Worm (Caenorhabditis elegans) whole organism, L1 larva: Measurements from ENCODE around the gene ZK856.6.

Source experiments
- C04F5.9 ChIP-seq: sonication (generic microtip); optimal IDR thresholded peaks from 2 replicates; lab custom pipeline; 2016; ENCODE audit warnings: missing genetic modification characterization, missing compliant biosample characterization
- C16A3.4 ChIP-seq: fragments of 150-350 bp; optimal IDR thresholded peaks from 2 replicates; lab custom pipeline; 2014; ENCODE audit warnings: missing biosample characterization, missing genetic modification characterization
- C34B4.2 ChIP-seq: sonication (generic microtip); optimal IDR thresholded peaks from 2 replicates; lab custom pipeline; 2017; ENCODE audit warnings: mild to moderate bottlenecking, missing genetic modification characterization, missing compliant biosample characterization
- aha-1 ChIP-seq: fragments of 150-350 bp; optimal IDR thresholded peaks from 2 replicates; lab custom pipeline; 2014; ENCODE audit warnings: missing biosample characterization, missing genetic modification characterization
- alr-1 ChIP-seq: fragments of 200-800 bp; sonication (Bioruptor generic); optimal IDR thresholded peaks from 2 replicates; lab custom pipeline; 2018; ENCODE audit warnings: borderline replicate concordance, mild to moderate bottlenecking, missing genetic modification characterization, missing compliant biosample characterization
- ceh-82 ChIP-seq, 3 experiments: fragments of 150-350 bp in 1 of 3; sonication (generic microtip) in 2 of 3; optimal IDR thresholded peaks; 2 replicates each; lab custom pipeline; 2014 to 2017; ENCODE audit warnings: missing biosample characterization in 3 of 3, missing genetic modification characterization in 3 of 3
- ceh-88 ChIP-seq: fragments of 200-800 bp; sonication (Bioruptor generic); IDR thresholded peaks from 2 replicates; pipeline ENCODE4 v1.3.6; 2022; ENCODE audit warnings: missing genetic modification characterization, missing compliant biosample characterization
- ceh-90 ChIP-seq: sonication (generic microtip); optimal IDR thresholded peaks from 2 replicates; lab custom pipeline; 2016; ENCODE audit warnings: missing genetic modification characterization, missing compliant biosample characterization
- dpl-1 ChIP-seq, 3 experiments: fragments of 150-350 bp in 2 of 3; sonication (generic microtip) in 1 of 3; optimal IDR thresholded peaks; 2 replicates each; lab custom pipeline; 2014 to 2017; ENCODE audit warnings: missing biosample characterization in 3 of 3, missing genetic modification characterization in 3 of 3, missing genetic modification reagents in 3 of 3
- dsc-1 ChIP-seq: sonication (generic microtip); optimal IDR thresholded peaks from 2 replicates; lab custom pipeline; 2016; ENCODE audit warnings: mild to moderate bottlenecking, missing genetic modification characterization, missing compliant biosample characterization
- egl-13 ChIP-seq: sonication (generic microtip); optimal IDR thresholded peaks from 2 replicates; lab custom pipeline; 2016; ENCODE audit warnings: missing genotype, missing genetic modification reagents, missing genetic modification characterization, missing compliant biosample characterization
- elt-2 ChIP-seq: sonication (generic microtip); optimal IDR thresholded peaks from 2 replicates; lab custom pipeline; 2016; ENCODE audit warnings: missing genetic modification characterization, mild to moderate bottlenecking, inconsistent platforms, missing compliant biosample characterization, missing genetic modification reagents
- elt-3 ChIP-seq, 6 experiments: fragments of 150-350 bp in 1 of 6; sonication (generic microtip); optimal IDR thresholded peaks; 2 replicates each; lab custom pipeline; 2017 to 2018; ENCODE audit warnings: missing biosample characterization in 6 of 6, missing genetic modification characterization in 6 of 6, inconsistent platforms in 1 of 6
- fkh-4 ChIP-seq: sonication (generic microtip); optimal IDR thresholded peaks from 2 replicates; lab custom pipeline; 2016; ENCODE audit warnings: missing compliant biosample characterization, missing genetic modification characterization, borderline replicate concordance
- hlh-4 ChIP-seq: sonication (generic microtip); optimal IDR thresholded peaks from 2 replicates; lab custom pipeline; 2016; ENCODE audit warnings: mild to moderate bottlenecking, missing genetic modification characterization, missing compliant biosample characterization
- hpl-2 ChIP-seq: fragments of 150-350 bp; optimal IDR thresholded peaks from 2 replicates; lab custom pipeline; 2014; ENCODE audit warnings: missing biosample characterization, missing genetic modification reagents, missing genetic modification characterization
- irx-1 ChIP-seq: sonication (generic microtip); optimal IDR thresholded peaks from 2 replicates; lab custom pipeline; 2016; ENCODE audit warnings: missing genetic modification characterization, missing compliant biosample characterization
- isw-1 ChIP-seq: fragments of 200-800 bp; sonication (Bioruptor generic); IDR thresholded peaks from 2 replicates; pipeline ENCODE4 v1.3.6; 2022; ENCODE audit warnings: missing genetic modification characterization, missing compliant biosample characterization
- jun-1 ChIP-seq: fragments of 150-350 bp; optimal IDR thresholded peaks from 2 replicates; lab custom pipeline; 2014; ENCODE audit warnings: missing biosample characterization, missing genetic modification reagents, missing genetic modification characterization
- lin-13 ChIP-seq: fragments of 150-350 bp; optimal IDR thresholded peaks from 2 replicates; lab custom pipeline; 2014; ENCODE audit warnings: missing biosample characterization, missing genetic modification reagents, missing genetic modification characterization
- lin-14 ChIP-seq: fragments of 200-800 bp; sonication (Bioruptor generic); optimal IDR thresholded peaks from 2 replicates; lab custom pipeline; 2018; ENCODE audit warnings: mild to moderate bottlenecking, missing genetic modification characterization, moderate library complexity, missing compliant biosample characterization
- lin-15B ChIP-seq: fragments of 150-350 bp; sonication (generic microtip); optimal IDR thresholded peaks from 3 replicates; lab custom pipeline; 2014; ENCODE audit warnings: missing biosample characterization, missing genetic modification characterization
- lin-35 ChIP-seq, 2 experiments: fragments of 150-350 bp; optimal IDR thresholded peaks; 2 replicates each; lab custom pipeline; 2014; ENCODE audit warnings: missing biosample characterization in 2 of 2, missing genetic modification characterization in 2 of 2, missing genetic modification reagents in 2 of 2
- lir-3 ChIP-seq: sonication (generic microtip); optimal IDR thresholded peaks from 2 replicates; lab custom pipeline; 2016; ENCODE audit warnings: mild to moderate bottlenecking, missing genetic modification characterization, moderate library complexity, missing compliant biosample characterization; ENCODE audit not compliant: poor library complexity
- mab-9 ChIP-seq: fragments of 200-800 bp; sonication (Bioruptor generic); IDR thresholded peaks from 2 replicates; pipeline ENCODE4 v1.3.6; 2022; ENCODE audit warnings: missing genetic modification reagents, missing genetic modification characterization, missing compliant biosample characterization
- mef-2 ChIP-seq: fragments of 150-350 bp; optimal IDR thresholded peaks from 2 replicates; lab custom pipeline; 2014; ENCODE audit warnings: missing biosample characterization, missing genetic modification characterization
- mep-1 ChIP-seq: fragments of 150-350 bp; optimal IDR thresholded peaks from 2 replicates; lab custom pipeline; 2014; ENCODE audit warnings: missing biosample characterization, missing genetic modification characterization
- nhr-11 ChIP-seq: fragments of 150-350 bp; optimal IDR thresholded peaks from 2 replicates; lab custom pipeline; 2014; ENCODE audit warnings: missing biosample characterization, missing genetic modification characterization
- nhr-12 ChIP-seq: sonication (generic microtip); optimal IDR thresholded peaks from 2 replicates; lab custom pipeline; 2017; ENCODE audit warnings: missing biosample characterization, missing genetic modification characterization
- nhr-19 ChIP-seq: fragments of 200-800 bp; sonication (Bioruptor generic); conservative IDR thresholded peaks from 2 replicates; pipeline ENCODE4 v1.3.6; 2022; ENCODE audit warnings: missing genetic modification characterization, missing compliant biosample characterization
- nhr-20 ChIP-seq: sonication (generic microtip); optimal IDR thresholded peaks from 2 replicates; lab custom pipeline; 2016; ENCODE audit warnings: mild to moderate bottlenecking, missing genetic modification characterization, missing compliant biosample characterization
- nhr-237 ChIP-seq: fragments of 150-350 bp; optimal IDR thresholded peaks from 2 replicates; lab custom pipeline; 2014; ENCODE audit warnings: missing biosample characterization, missing genetic modification characterization
- nhr-47 ChIP-seq: sonication (generic microtip); optimal IDR thresholded peaks from 2 replicates; lab custom pipeline; 2016; ENCODE audit warnings: mild to moderate bottlenecking, missing genetic modification characterization, moderate library complexity, missing compliant biosample characterization
- nhr-71 ChIP-seq: sonication (generic microtip); optimal IDR thresholded peaks from 2 replicates; lab custom pipeline; 2016; ENCODE audit warnings: mild to moderate bottlenecking, missing genetic modification characterization, moderate library complexity, missing compliant biosample characterization
- nhr-76 ChIP-seq: sonication (generic microtip); optimal IDR thresholded peaks from 2 replicates; lab custom pipeline; 2017; ENCODE audit warnings: missing biosample characterization, missing genetic modification characterization
- pax-3 ChIP-seq: fragments of 200-800 bp; sonication (Bioruptor generic); optimal IDR thresholded peaks from 2 replicates; lab custom pipeline; 2018; ENCODE audit warnings: mild to moderate bottlenecking, missing genetic modification characterization, moderate library complexity, missing compliant biosample characterization
- snu-23 ChIP-seq: sonication (generic microtip); optimal IDR thresholded peaks from 2 replicates; lab custom pipeline; 2016; ENCODE audit warnings: missing genetic modification characterization, missing compliant biosample characterization
- sox-4 ChIP-seq: sonication (generic microtip); optimal IDR thresholded peaks from 2 replicates; lab custom pipeline; 2016; ENCODE audit warnings: missing genetic modification characterization, missing compliant biosample characterization
- sptf-1 ChIP-seq: fragments of 150-350 bp; optimal IDR thresholded peaks from 2 replicates; lab custom pipeline; 2014; ENCODE audit warnings: missing biosample characterization, missing genetic modification characterization
- swsn-7 ChIP-seq: sonication (generic microtip); optimal IDR thresholded peaks from 2 replicates; lab custom pipeline; 2016; ENCODE audit warnings: missing genetic modification characterization, missing compliant biosample characterization
- tbx-2 ChIP-seq: sonication (generic microtip); optimal IDR thresholded peaks from 2 replicates; lab custom pipeline; 2016; ENCODE audit warnings: missing genetic modification characterization, missing compliant biosample characterization
- tlp-1 ChIP-seq: fragments of 150-350 bp; optimal IDR thresholded peaks from 2 replicates; lab custom pipeline; 2014; ENCODE audit warnings: missing biosample characterization, missing genetic modification characterization
- unc-30 ChIP-seq: sonication (generic microtip); optimal IDR thresholded peaks from 2 replicates; lab custom pipeline; 2017; ENCODE audit warnings: missing biosample characterization, missing genetic modification characterization
- unc-86 ChIP-seq: sonication (generic microtip); optimal IDR thresholded peaks from 2 replicates; lab custom pipeline; 2016; ENCODE audit warnings: missing genetic modification characterization, missing compliant biosample characterization
- unc-98 ChIP-seq: fragments of 200-800 bp; sonication (Bioruptor generic); IDR thresholded peaks from 2 replicates; pipeline ENCODE4 v1.3.6; 2022; ENCODE audit warnings: missing genetic modification characterization, missing compliant biosample characterization
- vab-15 ChIP-seq: sonication (generic microtip); optimal IDR thresholded peaks from 2 replicates; lab custom pipeline; 2017; ENCODE audit warnings: missing genotype, mild to moderate bottlenecking, missing genetic modification characterization, missing compliant biosample characterization
- zag-1 ChIP-seq: fragments of 150-350 bp; optimal IDR thresholded peaks from 2 replicates; lab custom pipeline; 2014; ENCODE audit warnings: missing biosample characterization, missing genetic modification characterization
- zip-4 ChIP-seq: fragments of 200-800 bp; sonication (Bioruptor generic); optimal IDR thresholded peaks from 2 replicates; lab custom pipeline; 2018; ENCODE audit warnings: mild to moderate bottlenecking, missing genetic modification characterization, moderate library complexity, missing compliant biosample characterization
- ztf-4 ChIP-seq: fragments of 150-350 bp; optimal IDR thresholded peaks from 2 replicates; lab custom pipeline; 2014; ENCODE audit warnings: missing biosample characterization, missing genetic modification characterization

ZK856.6 gene

ce11 chrV:10203435-10204009, 5.0 kb downstream of the ZK856.6 start, which contains the start of gene chpf-1 (continued):
- TF ChIP-seq swsn-7 (tag; lab: Kevin White, UChicago) (no peak), tbx-2 (tag; lab: Kevin White, UChicago) (no peak), nhr-20 (tag; lab: Kevin White, UChicago) (peak; percentile 11), fkh-4 (tag; lab: Kevin White, UChicago) (no peak), zip-4 (no peak), nhr-71 (tag; lab: Kevin White, UChicago) (peak; percentile 31), C04F5.9 (no peak), isw-1 (GFP tag; lab: Robert Waterston, UW) (no peak), mef-2 (tag; lab: Kevin White, UChicago) (no peak), lin-14 (GFP tag; lab: Kevin White, UChicago) (peak; percentile 38), mab-9 (GFP tag; lab: Robert Waterston, UW) (no peak), lin-35 (GFP tag; optimal IDR thresholded peaks at IDR 0.05; lab: Kevin White, UChicago) (peak in 1 of 2 experiments; percentile 58), ceh-88 (GFP tag; lab: Robert Waterston, UW) (no peak), lin-15B (no peak), aha-1 (tag; lab: Kevin White, UChicago) (no peak), unc-98 (GFP tag; lab: Robert Waterston, UW) (no peak), nhr-19 (GFP tag; lab: Robert Waterston, UW) (no peak), hpl-2 (GFP tag; lab: Kevin White, UChicago) (no peak), nhr-76 (tag; lab: Kevin White, UChicago) (no peak), pax-3 (tag; lab: Kevin White, UChicago) (no peak), jun-1 (tag; lab: Kevin White, UChicago) (no peak), dsc-1 (tag; lab: Kevin White, UChicago) (no peak), vab-15 (tag; lab: Kevin White, UChicago) (no peak), nhr-237 (tag; lab: Kevin White, UChicago) (no peak), ceh-82 (tag; optimal IDR thresholded peaks at IDR 0.05; lab: Kevin White, UChicago) (no peak), nhr-12 (tag; lab: Kevin White, UChicago) (no peak)

- TF ChIP-seq isw-1 (GFP tag; lab: Robert Waterston, UW) (peak; percentile 58), vab-15 (tag; lab: Kevin White, UChicago) (no peak), irx-1 (peak; percentile 40), unc-86 (tag; lab: Kevin White, UChicago) (peak; percentile 54), sox-4 (peak; percentile 0), zag-1 (tag; lab: Kevin White, UChicago) (no peak), aha-1 (tag; lab: Kevin White, UChicago) (no peak), sptf-1 (tag; lab: Kevin White, UChicago) (no peak), ztf-4 (tag; lab: Kevin White, UChicago) (no peak), pax-3 (tag; lab: Kevin White, UChicago) (no peak), elt-3 (tag; optimal IDR thresholded peaks at IDR 0.05; lab: Kevin White, UChicago) (peak in 2 of 6 experiments; percentile 2 to 18), tlp-1 (tag; lab: Kevin White, UChicago) (no peak), alr-1 (no peak), lin-14 (GFP tag; lab: Kevin White, UChicago) (peak; percentile 69), ceh-90 (tag; lab: Kevin White, UChicago) (no peak), snu-23 (peak; percentile 79), nhr-20 (tag; lab: Kevin White, UChicago) (peak; percentile 78), unc-30 (tag; lab: Kevin White, UChicago) (no peak), C16A3.4 (tag; lab: Kevin White, UChicago) (peak; percentile 68), lin-15B (peak; percentile 78), egl-13 (no peak), mep-1 (tag; lab: Kevin White, UChicago) (peak; percentile 88), ceh-82 (tag; optimal IDR thresholded peaks at IDR 0.05; lab: Kevin White, UChicago) (peak; percentile 21 to 47 (median 40)), lin-13 (GFP tag; lab: Kevin White, UChicago) (peak; percentile 1), dsc-1 (tag; lab: Kevin White, UChicago) (peak; percentile 69), lir-3 (tag; lab: Kevin White, UChicago) (peak; percentile 50), hlh-4 (tag; lab: Kevin White, UChicago) (no peak), swsn-7 (tag; lab: Kevin White, UChicago) (peak; percentile 77), nhr-47 (tag; lab: Kevin White, UChicago) (peak; percentile 83), dpl-1 (GFP tag; optimal IDR thresholded peaks at IDR 0.05; lab: Kevin White, UChicago) (peak; percentile 58 to 73 (median 72)), elt-2 (peak; percentile 31), nhr-11 (peak; percentile 33), nhr-12 (tag; lab: Kevin White, UChicago) (no peak), C34B4.2 (tag; lab: Kevin White, UChicago) (no peak)
Measured at ce11 chrV:10204863-10205338, 6.4 kb downstream of the ZK856.6 start, which contains the start of the genes ZK856.19 and ZK856.11. TSS of gene ZK856.19 (minus strand) at chrV:10204913. TSS of gene ZK856.11 (minus strand) at chrV:10204938.
